Fruit fly (Drosophila melanogaster) whole organism, embryonic: ENCODE data around the gene Rilpl.
A peak's percentile ranks its signal among the peaks of the same experiment; 100 is the strongest.

Source experiments
- Atf-2 ChIP-seq: fragments of 200-800 bp; sonication (Bioruptor generic); optimal IDR thresholded peaks from 2 replicates; lab custom pipeline; 2016; ENCODE audit warnings: missing biosample characterization, missing genetic modification characterization
- CG10274 ChIP-seq: fragments of 200-800 bp; sonication (Bioruptor generic); optimal IDR thresholded peaks from 3 replicates; lab custom pipeline; 2017; ENCODE audit warnings: missing biosample characterization, mild to moderate bottlenecking, missing genetic modification characterization
- CG11398 ChIP-seq: fragments of 200-800 bp; sonication (Bioruptor generic); optimal IDR thresholded peaks from 2 replicates; lab custom pipeline; 2016; ENCODE audit warnings: missing biosample characterization, missing genetic modification characterization
- CG12299 ChIP-seq: fragments of 200-800 bp; sonication (Bioruptor generic); optimal IDR thresholded peaks from 2 replicates; lab custom pipeline; 2018; ENCODE audit warnings: missing biosample characterization, mild to moderate bottlenecking, missing genetic modification characterization
- CG13775 ChIP-seq: fragments of 200-800 bp; sonication (Bioruptor generic); optimal IDR thresholded peaks from 3 replicates; lab custom pipeline; 2017; ENCODE audit warnings: missing biosample characterization, mild to moderate bottlenecking, missing genetic modification characterization
- CG17568 ChIP-seq: fragments of 200-800 bp; sonication (Bioruptor generic); optimal IDR thresholded peaks from 2 replicates; lab custom pipeline; 2018; ENCODE audit warnings: missing biosample characterization, mild to moderate bottlenecking, missing genetic modification characterization, moderate library complexity
- CG2202 ChIP-seq: fragments of 200-800 bp; sonication (Bioruptor generic); optimal IDR thresholded peaks from 2 replicates; lab custom pipeline; 2018; ENCODE audit warnings: missing biosample characterization, mild to moderate bottlenecking, missing genetic modification characterization
- CG2875 ChIP-seq: fragments of 200-800 bp; sonication (Bioruptor generic); optimal IDR thresholded peaks from 2 replicates; lab custom pipeline; 2017; ENCODE audit warnings: missing biosample characterization, mild to moderate bottlenecking, missing genetic modification characterization, missing genetic modification reagents
- CG31441 ChIP-seq: fragments of 200-800 bp; sonication (Bioruptor generic); IDR thresholded peaks from 2 replicates; pipeline ENCODE4 v1.3.6; 2022; ENCODE audit warnings: missing biosample characterization, missing genetic modification characterization
- CG4328 ChIP-seq: fragments of 200-800 bp; sonication (Bioruptor generic); optimal IDR thresholded peaks from 3 replicates; lab custom pipeline; 2017; ENCODE audit warnings: missing biosample characterization, missing genetic modification reagents, missing genetic modification characterization
- CG4360 ChIP-seq: fragments of 200-800 bp; sonication (Bioruptor generic); IDR thresholded peaks from 2 replicates; pipeline ENCODE4 v1.3.6; 2022; ENCODE audit warnings: missing biosample characterization, missing genetic modification characterization
- CG6854 ChIP-seq: fragments of 200-800 bp; sonication (Bioruptor generic); optimal IDR thresholded peaks from 3 replicates; lab custom pipeline; 2017; ENCODE audit warnings: missing biosample characterization, mild to moderate bottlenecking, missing genetic modification characterization
- CG8388 ChIP-seq: fragments of 200-800 bp; sonication (Bioruptor generic); optimal IDR thresholded peaks from 2 replicates; lab custom pipeline; 2019; ENCODE audit warnings: missing biosample characterization, mild to moderate bottlenecking, missing genetic modification characterization, moderate library complexity
- CkIIα-i1 ChIP-seq: fragments of 200-800 bp; sonication (Bioruptor generic); IDR thresholded peaks from 2 replicates; pipeline ENCODE4 v1.3.6; 2022; ENCODE audit warnings: missing biosample characterization, missing genetic modification characterization
- Ets65A ChIP-seq: fragments of 200-800 bp; sonication (Bioruptor generic); peaks from one replicate; lab custom pipeline; 2016; ENCODE audit warnings: missing biosample characterization, missing genetic modification characterization
- Fer3 ChIP-seq: fragments of 200-800 bp; sonication (Bioruptor generic); optimal IDR thresholded peaks from 2 replicates; lab custom pipeline; 2018; ENCODE audit warnings: missing biosample characterization, mild to moderate bottlenecking, missing genetic modification characterization, moderate library complexity
- Gsc ChIP-seq: fragments of 200-800 bp; sonication (Bioruptor generic); IDR thresholded peaks from 2 replicates; pipeline ENCODE4 v1.3.6; 2022; ENCODE audit warnings: missing biosample characterization, missing genetic modification characterization
- Hmr ChIP-seq: fragments of 200-800 bp; sonication (Bioruptor generic); optimal IDR thresholded peaks from 3 replicates; lab custom pipeline; 2017; ENCODE audit warnings: mild to moderate bottlenecking, missing biosample characterization, missing genetic modification reagents, missing genetic modification characterization
- Kr ChIP-seq: fragments of 200-800 bp; sonication (Bioruptor generic); optimal IDR thresholded peaks from 2 replicates; lab custom pipeline; 2017; ENCODE audit warnings: missing biosample characterization, mild to moderate bottlenecking, missing genetic modification characterization
- Lpt ChIP-seq: fragments of >200 bp; optimal IDR thresholded peaks from 2 replicates; lab custom pipeline; 2018; ENCODE audit warnings: missing biosample characterization, missing genetic modification characterization
- Med ChIP-seq: fragments of 200-800 bp; sonication (Bioruptor generic); peaks from one replicate; lab custom pipeline; 2016; ENCODE audit warnings: missing biosample characterization, missing genetic modification characterization, mild to moderate bottlenecking, inconsistent platforms, moderate library complexity
- Meics ChIP-seq: fragments of 200-800 bp; sonication (Bioruptor generic); optimal IDR thresholded peaks from 2 replicates; lab custom pipeline; 2017; ENCODE audit warnings: missing biosample characterization, mild to moderate bottlenecking, missing genetic modification characterization
- Mrtf ChIP-seq: fragments of 200-800 bp; sonication (Bioruptor generic); IDR thresholded peaks from 3 replicates; pipeline ENCODE4 v1.3.6; 2022; ENCODE audit warnings: missing biosample characterization, missing genetic modification characterization
- NC2α ChIP-seq: fragments of 200-800 bp; sonication (Bioruptor generic); optimal IDR thresholded peaks from 2 replicates; lab custom pipeline; 2016; ENCODE audit warnings: missing biosample characterization, missing genetic modification characterization
- Neu2 ChIP-seq: fragments of 200-800 bp; sonication (Bioruptor generic); optimal IDR thresholded peaks from 3 replicates; lab custom pipeline; 2016; ENCODE audit warnings: missing biosample characterization, missing genetic modification characterization, borderline replicate concordance
- Optix ChIP-seq: fragments of 200-800 bp; sonication (Bioruptor generic); IDR thresholded peaks from 3 replicates; pipeline ENCODE4 v1.3.6; 2022; ENCODE audit warnings: missing biosample characterization, missing genetic modification characterization
- Sry-β ChIP-seq: fragments of 200-800 bp; sonication (Bioruptor generic); optimal IDR thresholded peaks from 2 replicates; lab custom pipeline; 2018; ENCODE audit warnings: missing biosample characterization, mild to moderate bottlenecking, missing genetic modification characterization, moderate library complexity
- abd-A ChIP-seq: fragments of 200-800 bp; sonication (Bioruptor generic); optimal IDR thresholded peaks from 3 replicates; lab custom pipeline; 2019; ENCODE audit warnings: missing biosample characterization, mild to moderate bottlenecking, missing genetic modification characterization, moderate library complexity
- amos ChIP-seq: fragments of 200-800 bp; sonication (Bioruptor generic); IDR thresholded peaks from 2 replicates; pipeline ENCODE4 v1.3.6; 2022; ENCODE audit warnings: missing biosample characterization, missing genetic modification characterization; ENCODE audit not compliant: partially characterized antibody
- ato ChIP-seq: fragments of 200-800 bp; sonication (Bioruptor generic); IDR thresholded peaks from 2 replicates; pipeline ENCODE4 v1.3.6; 2022; ENCODE audit warnings: missing biosample characterization, missing genetic modification characterization; ENCODE audit not compliant: partially characterized antibody
- br ChIP-seq: fragments of >200 bp; optimal IDR thresholded peaks from 2 replicates; lab custom pipeline; 2017
- cato ChIP-seq: fragments of 200-800 bp; sonication (Bioruptor generic); optimal IDR thresholded peaks from 2 replicates; lab custom pipeline; 2016; ENCODE audit warnings: missing biosample characterization, missing genetic modification characterization, borderline replicate concordance
- chn ChIP-seq: fragments of 200-800 bp; sonication (Bioruptor generic); optimal IDR thresholded peaks from 2 replicates; lab custom pipeline; 2016; ENCODE audit warnings: missing biosample characterization, missing genetic modification characterization
- disco-r ChIP-seq: fragments of 200-800 bp; sonication (Bioruptor generic); optimal IDR thresholded peaks from 2 replicates; lab custom pipeline; 2016; ENCODE audit warnings: missing biosample characterization, missing genetic modification characterization
- gcm2 ChIP-seq: fragments of 200-800 bp; sonication (Bioruptor generic); optimal IDR thresholded peaks from 2 replicates; lab custom pipeline; 2016; ENCODE audit warnings: missing biosample characterization, missing genetic modification characterization
- grau ChIP-seq: fragments of 200-800 bp; optimal IDR thresholded peaks from 3 replicates; lab custom pipeline; 2019; ENCODE audit warnings: missing biosample characterization, mild to moderate bottlenecking, missing genetic modification characterization, moderate library complexity
- grn ChIP-seq: fragments of 200-800 bp; sonication (Bioruptor generic); optimal IDR thresholded peaks from 3 replicates; lab custom pipeline; 2017; ENCODE audit warnings: missing biosample characterization, missing genetic modification characterization
- hbn ChIP-seq: fragments of 200-800 bp; sonication (Bioruptor generic); IDR thresholded peaks from 2 replicates; pipeline ENCODE4 v1.3.6; 2022; ENCODE audit warnings: missing biosample characterization, missing genetic modification characterization; ENCODE audit not compliant: partially characterized antibody
- klu ChIP-seq: fragments of 200-800 bp; sonication (Bioruptor generic); IDR thresholded peaks from 2 replicates; pipeline ENCODE4 v1.3.6; 2022; ENCODE audit warnings: missing biosample characterization, missing genetic modification characterization
- mld ChIP-seq: fragments of 200-800 bp; sonication (Bioruptor generic); IDR thresholded peaks from 3 replicates; pipeline ENCODE4 v1.3.6; 2022; ENCODE audit warnings: missing biosample characterization, missing genetic modification characterization; ENCODE audit not compliant: partially characterized antibody
- otp ChIP-seq: fragments of 200-800 bp; sonication (Bioruptor generic); IDR thresholded peaks from 3 replicates; pipeline ENCODE4, ENCODE4 v1.3.6; 2022; ENCODE audit warnings: missing biosample characterization, missing genetic modification characterization
- pho ChIP-seq: fragments of 200-800 bp; sonication (Bioruptor generic); optimal IDR thresholded peaks from 2 replicates; lab custom pipeline; 2016; ENCODE audit warnings: missing biosample characterization, missing genetic modification characterization
- sc ChIP-seq, 3 experiments: fragments of >200 bp in 2 of 3; fragments of 200-800 bp in 1 of 3; sonication (Bioruptor generic) in 1 of 3; optimal IDR thresholded peaks; 2 replicates in 2 of 3; 3 replicates in 1 of 3; lab custom pipeline; 2017; ENCODE audit warnings: mild to moderate bottlenecking in 1 of 3, missing biosample characterization in 1 of 3, missing genetic modification characterization in 1 of 3, missing genetic modification reagents in 1 of 3
- scrt ChIP-seq: fragments of 200-800 bp; sonication (Bioruptor generic); optimal IDR thresholded peaks from 2 replicates; lab custom pipeline; 2018; ENCODE audit warnings: missing biosample characterization, mild to moderate bottlenecking, missing genetic modification characterization, moderate library complexity
- shn ChIP-seq: fragments of 200-800 bp; sonication (Bioruptor generic); optimal IDR thresholded peaks from 3 replicates; lab custom pipeline; 2016; ENCODE audit warnings: missing biosample characterization, missing genetic modification characterization
- slou ChIP-seq: fragments of 200-800 bp; sonication (Bioruptor generic); optimal IDR thresholded peaks from 3 replicates; lab custom pipeline; 2016; ENCODE audit warnings: missing biosample characterization, missing genetic modification characterization
- tap ChIP-seq: fragments of 200-800 bp; optimal IDR thresholded peaks from 3 replicates; lab custom pipeline; 2019; ENCODE audit warnings: missing biosample characterization, mild to moderate bottlenecking, missing genetic modification characterization, moderate library complexity
- twi ChIP-seq: fragments of 200-800 bp; optimal IDR thresholded peaks from 2 replicates; lab custom pipeline; 2019; ENCODE audit warnings: missing biosample characterization, mild to moderate bottlenecking, missing genetic modification characterization, moderate library complexity
- tx ChIP-seq: fragments of 200-800 bp; sonication (Bioruptor generic); optimal IDR thresholded peaks from 2 replicates; lab custom pipeline; 2016; ENCODE audit warnings: missing biosample characterization, missing genetic modification characterization
- wor ChIP-seq: fragments of 200-800 bp; sonication (Bioruptor generic); IDR thresholded peaks from 2 replicates; pipeline ENCODE4 v1.3.6; 2022; ENCODE audit warnings: missing biosample characterization, missing genetic modification characterization

The Rilpl gene

DNA sequence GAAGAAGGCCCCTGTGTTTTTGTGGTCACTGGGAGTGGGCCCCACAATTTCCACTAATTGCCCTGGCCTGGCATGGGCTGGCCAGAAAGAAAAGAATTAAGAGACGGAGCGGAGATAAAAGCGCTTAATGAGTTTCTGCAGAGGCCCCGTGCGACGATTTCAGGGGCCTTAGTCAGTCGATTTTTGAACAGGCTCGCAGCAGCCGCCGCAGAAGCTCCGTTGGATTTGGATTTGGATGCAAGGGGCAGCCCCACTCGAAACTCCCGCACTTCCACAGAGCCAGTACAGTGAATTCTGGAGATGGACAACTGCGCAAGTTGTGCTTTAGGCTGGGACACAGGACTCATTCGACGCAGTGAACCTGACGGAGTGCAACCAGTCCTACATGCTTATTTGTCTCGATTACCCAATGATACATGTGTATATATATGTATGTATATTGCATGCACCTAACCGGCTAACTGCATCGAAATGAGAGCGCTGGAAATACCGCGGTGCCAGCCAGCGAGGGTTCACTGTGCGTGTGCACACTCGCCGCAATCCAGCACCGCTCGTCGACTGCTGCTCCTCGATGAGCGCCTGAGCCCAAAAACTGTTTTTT lies 5.7 kb downstream of the Rilpl start (continued):
- TF ChIP-seq wor (GFP tag; lab: Robert Waterston, UW): peak; percentile 47; the same call in 1 of the 2 replicates
- no peak for TF ChIP-seq gcm2 (GFP tag; lab: Kevin White, UChicago)
- TF ChIP-seq Mrtf: peak; percentile 64; the same call in 2 of the 3 replicates
- TF ChIP-seq tap: peak; percentile 49
- TF ChIP-seq cato: no peak
- TF ChIP-seq CG4360: no peak
- TF ChIP-seq CG13775: peak; percentile 51
- TF ChIP-seq CG6854: peak; percentile 32
- TF ChIP-seq grn: no peak
- TF ChIP-seq NC2α (GFP tag; lab: Kevin White, UChicago): peak; percentile 3
- peak; percentile 40 for TF ChIP-seq Atf-2 (GFP tag; lab: Kevin White, UChicago)
- TF ChIP-seq Fer3 (tag; lab: Kevin White, UChicago): peak; percentile 56
- peak; percentile 81 for TF ChIP-seq abd-A (tag; lab: Kevin White, UChicago)
- peak; percentile 29 for TF ChIP-seq CG8388
- peak; percentile 30 for TF ChIP-seq CG11398 (GFP tag; lab: Kevin White, UChicago)
- peak; percentile 35; the same call in 1 of the 2 replicates for TF ChIP-seq CG31441 (GFP tag; lab: Robert Waterston, UW)
- no peak for TF ChIP-seq Lpt (GFP tag; lab: Kevin White, UChicago)
- peak; percentile 55 for TF ChIP-seq shn (GFP tag; lab: Kevin White, UChicago)
- TF ChIP-seq Med: peak; percentile 91
- peak; percentile 60; the same call in 1 of the 2 replicates for TF ChIP-seq Gsc (GFP tag; lab: Robert Waterston, UW)
- TF ChIP-seq pho (GFP tag; lab: Kevin White, UChicago): peak; percentile 54
- TF ChIP-seq disco-r (GFP tag; lab: Kevin White, UChicago): no peak
- TF ChIP-seq ato (GFP tag; lab: Robert Waterston, UW): no peak
- peak; percentile 11 for TF ChIP-seq chn
- peak; percentile 55 for TF ChIP-seq CG2875 (GFP tag; lab: Kevin White, UChicago)
- peak; percentile 98 for TF ChIP-seq grau (tag; lab: Kevin White, UChicago)
- peak; percentile 32; the same call in 1 of the 2 replicates for TF ChIP-seq klu (GFP tag; lab: Robert Waterston, UW)
- peak; percentile 38 for TF ChIP-seq scrt (GFP tag; lab: Kevin White, UChicago)
- TF ChIP-seq Kr (GFP tag; lab: Kevin White, UChicago): no peak
- no peak for TF ChIP-seq mld (GFP tag; lab: Robert Waterston, UW)
- no peak for TF ChIP-seq CG2202 (tag; lab: Kevin White, UChicago)
- no peak for TF ChIP-seq amos (GFP tag; lab: Robert Waterston, UW)
- TF ChIP-seq CG17568 (GFP tag; lab: Kevin White, UChicago): no peak
- TF ChIP-seq Meics (GFP tag; lab: Kevin White, UChicago): peak; percentile 67
- no peak for TF ChIP-seq br (lab: Kevin White, UChicago)
- peak; percentile 75 for TF ChIP-seq Optix
- TF ChIP-seq CkIIα-i1 (GFP tag; lab: Robert Waterston, UW): no peak
- TF ChIP-seq Hmr (GFP tag; lab: Kevin White, UChicago): peak; percentile 71
- TF ChIP-seq otp: peak; percentile 62; the same call in 2 of the 3 replicates
- peak; percentile 4 for TF ChIP-seq CG10274
- TF ChIP-seq Neu2 (GFP tag; lab: Kevin White, UChicago): no peak
- peak; percentile 34 for TF ChIP-seq tx (GFP tag; lab: Kevin White, UChicago)
- no peak for TF ChIP-seq twi (tag; lab: Kevin White, UChicago)
- TF ChIP-seq slou (GFP tag; lab: Kevin White, UChicago): no peak
- no peak for TF ChIP-seq CG4328 (GFP tag; lab: Kevin White, UChicago)
- TF ChIP-seq CG12299 (tag; lab: Kevin White, UChicago): no peak
- TF ChIP-seq Ets65A (GFP tag; lab: Kevin White, UChicago): peak; percentile 93
- TF ChIP-seq hbn (GFP tag; lab: Robert Waterston, UW): no peak
- no peak for TF ChIP-seq Sry-β (GFP tag; lab: Kevin White, UChicago)
- TF ChIP-seq sc (optimal IDR thresholded peaks at IDR 0.05; lab: Kevin White, UChicago): no peak
- no peak for TF ChIP-seq sc (GFP tag; optimal IDR thresholded peaks at IDR 0.05; lab: Kevin White, UChicago)
